Worm (Caenorhabditis elegans) whole organism, late embryonic: ENCODE results near the gene gad-2.

Experiments used
- C08G9.2 ChIP-seq: sonication (generic microtip); optimal IDR thresholded peaks from 2 replicates; lab custom pipeline; 2016; ENCODE audit warnings: mild to moderate bottlenecking, missing genetic modification characterization, moderate library complexity, missing compliant biosample characterization
- C38D4.7 ChIP-seq: fragments of 200-800 bp; sonication (Bioruptor generic); optimal IDR thresholded peaks from 2 replicates; lab custom pipeline; 2018; ENCODE audit warnings: mild to moderate bottlenecking, missing genetic modification characterization, moderate library complexity, missing compliant biosample characterization
- ama-1 ChIP-seq: fragments of 150-350 bp; optimal IDR thresholded peaks from 2 replicates; lab custom pipeline; 2014
- dve-1 ChIP-seq: sonication (generic microtip); optimal IDR thresholded peaks from 2 replicates; lab custom pipeline; 2017; ENCODE audit warnings: antibody characterized with exemption, mild to moderate bottlenecking, missing genetic modification characterization, missing compliant biosample characterization
- nfya-1 ChIP-seq: sonication (generic microtip); optimal IDR thresholded peaks from 2 replicates; lab custom pipeline; 2017; ENCODE audit warnings: missing genetic modification characterization, mild to moderate bottlenecking, missing compliant biosample characterization, antibody characterized with exemption, moderate library complexity
- ref-2 ChIP-seq: sonication (generic microtip); optimal IDR thresholded peaks from 2 replicates; lab custom pipeline; 2016; ENCODE audit warnings: missing genetic modification characterization, missing compliant biosample characterization
- tbx-2 ChIP-seq: sonication (generic microtip); optimal IDR thresholded peaks from 2 replicates; lab custom pipeline; 2016; ENCODE audit warnings: missing genetic modification characterization, missing compliant biosample characterization

ce11 chrX:7431165-7431564 lies 37.9 kb downstream of the gad-2 start, which contains the start of gene clc-2:
- TF ChIP-seq C08G9.2 (tag; lab: Kevin White, UChicago), result no peak
- no peak for TF ChIP-seq tbx-2 (tag; lab: Kevin White, UChicago)
- no peak for TF ChIP-seq C38D4.7 (GFP tag; lab: Kevin White, UChicago)
- no peak for TF ChIP-seq dve-1 (tag; lab: Kevin White, UChicago)
- TF ChIP-seq nfya-1 (tag; lab: Kevin White, UChicago), result no peak
- no peak for TF ChIP-seq ama-1 (lab: Kevin White, UChicago)
- no peak for TF ChIP-seq ref-2 (tag; lab: Kevin White, UChicago)
